Worm (Caenorhabditis elegans) whole organism, L4 larva: ENCODE data around the gene C47A10.16.
A peak's percentile ranks its signal among the peaks of the same experiment; 100 is the strongest.

Experiments
- D1046.2 ChIP-seq: fragments of 200-800 bp; sonication (Bioruptor generic); IDR thresholded peaks from 2 replicates; pipeline ENCODE4 v1.3.6; 2022; ENCODE audit warnings: missing genetic modification characterization, missing compliant biosample characterization
- F26F4.8 ChIP-seq: fragments of 200-800 bp; sonication (Bioruptor generic); conservative IDR thresholded peaks from 2 replicates; pipeline ENCODE4 v1.3.6; 2022; ENCODE audit warnings: missing genetic modification characterization, missing compliant biosample characterization
- F37D6.2 ChIP-seq: sonication (generic microtip); optimal IDR thresholded peaks from 2 replicates; lab custom pipeline; 2016; ENCODE audit warnings: mild to moderate bottlenecking, missing genetic modification characterization, missing compliant biosample characterization
- F44E2.7 ChIP-seq: fragments of 200-800 bp; sonication (Bioruptor generic); IDR thresholded peaks from 2 replicates; pipeline ENCODE4 v2.1.2; 2022; ENCODE audit warnings: missing genetic modification characterization, missing compliant biosample characterization
- F49E8.2 ChIP-seq: sonication (generic microtip); optimal IDR thresholded peaks from 2 replicates; lab custom pipeline; 2016; ENCODE audit warnings: missing compliant biosample characterization, mild to moderate bottlenecking, missing genetic modification characterization, borderline replicate concordance
- T20F7.1 ChIP-seq: fragments of 200-800 bp; sonication (Bioruptor generic); optimal IDR thresholded peaks from 2 replicates; lab custom pipeline; 2018; ENCODE audit warnings: mild to moderate bottlenecking, missing genetic modification characterization, missing compliant biosample characterization
- T26A8.4 ChIP-seq: fragments of 200-800 bp; sonication (Bioruptor generic); IDR thresholded peaks from 2 replicates; pipeline ENCODE4 v1.3.6; 2022; ENCODE audit warnings: missing genetic modification characterization, missing compliant biosample characterization
- Y105C5A.15 ChIP-seq: fragments of 200-800 bp; sonication (Bioruptor generic); IDR thresholded peaks from 2 replicates; pipeline ENCODE4 v1.3.6; 2022; ENCODE audit warnings: missing genetic modification characterization, missing compliant biosample characterization
- Y5F2A.4 ChIP-seq: fragments of 200-800 bp; sonication (Bioruptor generic); optimal IDR thresholded peaks from 2 replicates; lab custom pipeline; 2018; ENCODE audit warnings: mild to moderate bottlenecking, missing genetic modification characterization, missing compliant biosample characterization
- aha-1 ChIP-seq: fragments of 150-350 bp; peaks from one replicate; lab custom pipeline; 2014; ENCODE audit warnings: missing biosample characterization, missing genetic modification characterization
- ama-1 ChIP-seq: fragments of 150-350 bp; optimal IDR thresholded peaks from 2 replicates; lab custom pipeline; 2014; ENCODE audit warnings: inconsistent platforms, mixed read lengths
- arid-1 ChIP-seq: fragments of 200-800 bp; sonication (Bioruptor generic); conservative IDR thresholded peaks from 2 replicates; pipeline ENCODE4 v1.3.6; 2022; ENCODE audit warnings: missing genetic modification reagents, missing genetic modification characterization, missing compliant biosample characterization
- ceh-20 ChIP-seq: fragments of 200-800 bp; sonication (Bioruptor generic); IDR thresholded peaks from 2 replicates; pipeline ENCODE4 v1.3.6; 2022; ENCODE audit warnings: missing genetic modification reagents, missing genetic modification characterization, missing compliant biosample characterization
- ceh-32 ChIP-seq: sonication (generic microtip); optimal IDR thresholded peaks from 2 replicates; lab custom pipeline; 2016; ENCODE audit warnings: mild to moderate bottlenecking, missing genetic modification characterization, missing compliant biosample characterization; ENCODE audit not compliant: poor library complexity
- ceh-82 ChIP-seq: sonication (generic microtip); optimal IDR thresholded peaks from 2 replicates; lab custom pipeline; 2017; ENCODE audit warnings: missing biosample characterization, missing genetic modification characterization
- ces-1 ChIP-seq: fragments of 150-350 bp; sonication (generic microtip); optimal IDR thresholded peaks from 4 replicates; lab custom pipeline; 2014; ENCODE audit warnings: missing biosample characterization, missing genetic modification reagents, missing genetic modification characterization
- daf-12 ChIP-seq: fragments of 150-350 bp; optimal IDR thresholded peaks from 2 replicates; lab custom pipeline; 2014; ENCODE audit warnings: missing biosample characterization, missing genetic modification reagents, missing genetic modification characterization
- daf-19 ChIP-seq: fragments of 200-800 bp; sonication (Bioruptor generic); conservative IDR thresholded peaks from 2 replicates; pipeline ENCODE4 v1.3.6; 2022; ENCODE audit warnings: missing genetic modification characterization, missing compliant biosample characterization
- egl-43 ChIP-seq: fragments of 200-800 bp; sonication (Bioruptor generic); IDR thresholded peaks from 2 replicates; pipeline ENCODE4 v1.3.6; 2022; ENCODE audit warnings: missing genetic modification reagents, missing genetic modification characterization, missing compliant biosample characterization
- fos-1 ChIP-seq: fragments of 150-350 bp; optimal IDR thresholded peaks from 2 replicates; lab custom pipeline; 2014; ENCODE audit warnings: missing biosample characterization, missing genetic modification characterization
- hlh-11 ChIP-seq: fragments of 200-800 bp; sonication (Bioruptor generic); optimal IDR thresholded peaks from 2 replicates; lab custom pipeline; 2018; ENCODE audit warnings: mild to moderate bottlenecking, missing genetic modification characterization, missing compliant biosample characterization
- hlh-30 ChIP-seq: sonication (generic microtip); optimal IDR thresholded peaks from 2 replicates; lab custom pipeline; 2017; ENCODE audit warnings: antibody characterized with exemption, mild to moderate bottlenecking, missing genetic modification characterization, missing compliant biosample characterization; ENCODE audit not compliant: insufficient read depth
- lin-13 ChIP-seq: fragments of 150-350 bp; optimal IDR thresholded peaks from 2 replicates; lab custom pipeline; 2014; ENCODE audit warnings: missing biosample characterization, missing genetic modification reagents, missing genetic modification characterization
- lin-15B ChIP-seq: fragments of 150-350 bp; sonication (generic microtip); optimal IDR thresholded peaks from 3 replicates; lab custom pipeline; 2014; ENCODE audit warnings: missing biosample characterization, missing genetic modification characterization
- lin-38 ChIP-seq: fragments of 200-800 bp; sonication (Bioruptor generic); IDR thresholded peaks from 2 replicates; pipeline ENCODE4 v1.3.6; 2022; ENCODE audit warnings: missing genetic modification reagents, missing genetic modification characterization, missing compliant biosample characterization
- mxl-2 ChIP-seq: fragments of 200-800 bp; sonication (Bioruptor generic); conservative IDR thresholded peaks from 2 replicates; pipeline ENCODE4 v1.3.6; 2022; ENCODE audit warnings: missing genetic modification reagents, missing genetic modification characterization, missing compliant biosample characterization
- nhr-41 ChIP-seq: fragments of 200-800 bp; sonication (Bioruptor generic); IDR thresholded peaks from 2 replicates; pipeline ENCODE4 v1.3.6; 2022; ENCODE audit warnings: missing genetic modification reagents, missing genetic modification characterization, missing compliant biosample characterization
- nhr-6 ChIP-seq: fragments of 150-350 bp; optimal IDR thresholded peaks from 2 replicates; lab custom pipeline; 2014; ENCODE audit warnings: missing biosample characterization, missing genetic modification characterization
- nhr-77 ChIP-seq: fragments of 150-350 bp; optimal IDR thresholded peaks from 2 replicates; lab custom pipeline; 2014; ENCODE audit warnings: missing biosample characterization, missing genetic modification characterization
- php-3 ChIP-seq: fragments of 200-800 bp; sonication (Bioruptor generic); IDR thresholded peaks from 2 replicates; pipeline ENCODE4 v1.3.6; 2022; ENCODE audit warnings: missing genetic modification reagents, missing genetic modification characterization, missing compliant biosample characterization
- saeg-2 ChIP-seq: fragments of 200-800 bp; sonication (Bioruptor generic); IDR thresholded peaks from 2 replicates; pipeline ENCODE4 v1.3.6; 2022; ENCODE audit warnings: missing genetic modification reagents, missing genetic modification characterization, missing compliant biosample characterization
- set-16 ChIP-seq: fragments of 200-800 bp; sonication (Bioruptor generic); IDR thresholded peaks from 2 replicates; pipeline ENCODE4 v1.3.6; 2022; ENCODE audit warnings: missing genetic modification reagents, missing genetic modification characterization, missing compliant biosample characterization
- skn-1 ChIP-seq: fragments of 150-350 bp; optimal IDR thresholded peaks from 2 replicates; lab custom pipeline; 2014; ENCODE audit warnings: missing biosample characterization, missing genetic modification characterization
- snpc-4 ChIP-seq: fragments of 150-350 bp; optimal IDR thresholded peaks from 2 replicates; lab custom pipeline; 2014; ENCODE audit warnings: missing biosample characterization, missing genetic modification characterization
- unc-39 ChIP-seq: sonication (generic microtip); optimal IDR thresholded peaks from 2 replicates; lab custom pipeline; 2017; ENCODE audit warnings: missing biosample characterization, missing genetic modification characterization
- unc-62 ChIP-seq, 3 experiments: fragments of 150-350 bp in 1 of 3; sonication (generic microtip); optimal IDR thresholded peaks in 2 of 3; peaks in 1 of 3; 1 replicate in 1 of 3; 2 replicates in 2 of 3; lab custom pipeline; 2014 to 2017; ENCODE audit warnings: missing biosample characterization in 3 of 3, missing genetic modification characterization in 3 of 3, missing genetic modification reagents in 3 of 3, missing genotype in 1 of 3
- zfp-2 ChIP-seq: sonication (generic microtip); optimal IDR thresholded peaks from 2 replicates; lab custom pipeline; 2016; ENCODE audit warnings: mild to moderate bottlenecking, missing genetic modification characterization, missing compliant biosample characterization
- zfp-3 ChIP-seq: fragments of 200-800 bp; sonication (Bioruptor generic); conservative IDR thresholded peaks from 2 replicates; pipeline ENCODE4 v1.3.6; 2022; ENCODE audit warnings: missing genetic modification reagents, missing genetic modification characterization, missing compliant biosample characterization
- zip-11 ChIP-seq: fragments of 200-800 bp; sonication (Bioruptor generic); IDR thresholded peaks from 2 replicates; pipeline ENCODE4 v1.3.6; 2022; ENCODE audit warnings: missing genetic modification characterization, missing compliant biosample characterization

Gene C47A10.16

DNA sequence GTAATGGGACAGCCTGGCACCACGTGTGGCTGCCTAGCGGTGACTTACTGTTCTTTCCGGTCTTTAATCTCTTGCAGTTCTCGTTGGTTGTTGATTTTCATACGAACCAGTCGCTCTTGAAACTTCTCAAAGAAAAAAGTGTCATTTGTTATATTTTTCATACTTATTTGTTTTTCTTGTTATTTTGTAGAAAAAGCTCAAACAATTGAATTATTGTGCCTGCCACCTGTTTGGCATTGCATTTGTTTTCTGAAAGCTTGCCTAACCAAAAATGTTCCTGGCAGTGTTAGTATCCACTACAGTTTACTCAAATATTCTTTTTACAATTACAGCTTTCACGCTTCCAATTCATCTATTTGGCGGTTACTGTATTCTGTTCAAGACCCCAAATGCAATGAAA is at the start of gene C47A10.16, which contains the start of gene srh-283:
Gene C47A10.16, minus strand, starts transcription at position 101 of the 400 bp plus-strand sequence.
Gene srh-283, plus strand, starts transcription at position 272 of the 400 bp plus-strand sequence.
- no peak for TF ChIP-seq zfp-2 (tag; lab: Kevin White, UChicago)
- no peak for TF ChIP-seq zip-11 (GFP tag; lab: Robert Waterston, UW)
- TF ChIP-seq D1046.2 (GFP tag; lab: Robert Waterston, UW), result no peak
- no peak for TF ChIP-seq lin-13
- no peak for TF ChIP-seq arid-1 (GFP tag; lab: Robert Waterston, UW)
- TF ChIP-seq fos-1 (tag; lab: Kevin White, UChicago), result no peak
- no peak for TF ChIP-seq hlh-11 (tag; lab: Kevin White, UChicago)
- TF ChIP-seq aha-1, result no peak
- no peak for TF ChIP-seq lin-38 (GFP tag; lab: Robert Waterston, UW)
- TF ChIP-seq daf-19 (GFP tag; lab: Robert Waterston, UW), result no peak
- no peak for TF ChIP-seq Y105C5A.15 (GFP tag; lab: Robert Waterston, UW)
- no peak for TF ChIP-seq unc-39 (tag; lab: Kevin White, UChicago)
- no peak for TF ChIP-seq Y5F2A.4 (GFP tag; lab: Kevin White, UChicago)
- no peak for TF ChIP-seq nhr-77 (tag; lab: Kevin White, UChicago)
- TF ChIP-seq lin-15B (tag; lab: Kevin White, UChicago), result no peak
- TF ChIP-seq ama-1, result no peak
- TF ChIP-seq ceh-82 (tag; lab: Kevin White, UChicago), result no peak
- no peak for TF ChIP-seq skn-1
- TF ChIP-seq ceh-20, result no peak
- TF ChIP-seq F26F4.8 (GFP tag; lab: Robert Waterston, UW), result no peak
- TF ChIP-seq, all 104 proteins: peak for 0

DNA sequence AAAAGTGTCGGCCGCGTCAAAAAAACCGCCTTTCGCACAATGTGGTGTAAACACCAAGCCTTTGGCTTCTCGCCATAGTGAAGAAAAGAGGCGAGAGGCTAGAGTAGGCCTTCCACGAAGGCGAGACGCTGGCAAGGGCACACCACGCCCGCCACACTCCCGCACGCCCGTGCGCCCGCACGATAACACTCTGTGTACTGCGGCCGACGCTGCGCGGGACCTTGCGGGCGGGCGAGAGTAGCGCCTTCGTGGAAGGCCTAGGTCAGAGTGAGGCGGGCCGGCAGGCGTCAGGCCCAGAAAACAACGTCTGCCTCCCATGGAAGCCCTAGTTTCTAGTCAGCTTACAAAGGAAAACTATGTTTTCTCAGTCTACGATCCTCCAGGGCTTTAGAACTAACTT is 47.1 kb upstream of the C47A10.16 start:
- TF ChIP-seq T20F7.1, result no peak
- TF ChIP-seq unc-62 (GFP tag; optimal IDR thresholded peaks at IDR 0.05 in 1 of 2; lab: Kevin White, UChicago), result no peak
- no peak for TF ChIP-seq unc-62 (tag; optimal IDR thresholded peaks at IDR 0.05; lab: Kevin White, UChicago)
- TF ChIP-seq zfp-3 (GFP tag; lab: Robert Waterston, UW), result no peak
- TF ChIP-seq F37D6.2 (tag; lab: Kevin White, UChicago), result no peak
- TF ChIP-seq F44E2.7 (GFP tag; lab: Robert Waterston, UW), result no peak
- TF ChIP-seq set-16 (GFP tag; lab: Robert Waterston, UW), result peak; percentile 94
- TF ChIP-seq daf-12, result no peak
- no peak for TF ChIP-seq mxl-2 (GFP tag; lab: Robert Waterston, UW)
- no peak for TF ChIP-seq ces-1
- TF ChIP-seq F49E8.2, result no peak
- TF ChIP-seq hlh-30 (tag; lab: Kevin White, UChicago), result no peak
- 0 out of 2 replicates have a peak, but pooled peaks have one; percentile 49 for TF ChIP-seq saeg-2 (GFP tag; lab: Robert Waterston, UW)
- no peak for TF ChIP-seq lin-15B (tag; lab: Kevin White, UChicago)
- peak; percentile 57 for TF ChIP-seq egl-43 (GFP tag; lab: Robert Waterston, UW)
- TF ChIP-seq T26A8.4 (GFP tag; lab: Robert Waterston, UW), result no peak
- peak; percentile 50; the same call in 1 of the 2 replicates for TF ChIP-seq D1046.2 (GFP tag; lab: Robert Waterston, UW)
- no peak for TF ChIP-seq nhr-6
- TF ChIP-seq nhr-41, result no peak
- no peak for TF ChIP-seq php-3 (GFP tag; lab: Robert Waterston, UW)
- no peak for TF ChIP-seq aha-1
- TF ChIP-seq snpc-4 (tag; lab: Kevin White, UChicago), result no peak

DNA sequence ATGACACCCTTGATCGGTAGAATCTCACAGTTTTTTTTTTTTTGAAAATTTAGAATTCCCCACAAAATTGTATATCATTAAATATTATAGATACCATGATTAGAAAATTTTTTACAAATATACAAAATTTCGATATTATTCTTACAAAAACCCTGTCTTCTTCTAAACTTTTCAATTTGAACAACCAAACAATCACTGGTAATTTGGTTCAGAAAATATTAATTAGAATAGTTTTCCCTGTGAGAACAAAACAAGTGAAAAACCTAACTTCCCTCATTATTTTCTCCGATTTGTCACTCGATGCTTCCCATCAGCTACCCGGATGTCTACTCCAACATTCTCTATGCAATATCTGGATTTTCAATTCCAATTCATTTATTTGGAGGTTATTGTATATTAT is 45.1 kb upstream of the C47A10.16 start, which contains the start of gene srh-296:
Gene srh-296, plus strand, starts transcription at position 301 of the 400 bp plus-strand sequence.
- TF ChIP-seq ceh-32 (tag; lab: Kevin White, UChicago), result no peak
- peak in 1 of 2 experiments; percentile 2 for TF ChIP-seq unc-62 (GFP tag; optimal IDR thresholded peaks at IDR 0.05 in 1 of 2; lab: Kevin White, UChicago)
- TF ChIP-seq unc-62 (tag; optimal IDR thresholded peaks at IDR 0.05; lab: Kevin White, UChicago), result no peak
